Fruit fly (Drosophila melanogaster) whole organism, adult: ENCODE measurements around the gene H.

Experiments used
- CG12768 ChIP-seq: fragments of 200-800 bp; sonication (Bioruptor generic); optimal IDR thresholded peaks from 2 replicates; lab custom pipeline; 2017; ENCODE audit warnings: missing biosample characterization, missing genetic modification characterization, mild to moderate bottlenecking, moderate library complexity, missing genetic modification reagents
- CG14711 ChIP-seq: fragments of 200-800 bp; sonication (Bioruptor generic); optimal IDR thresholded peaks from 2 replicates; lab custom pipeline; 2018; ENCODE audit warnings: missing biosample characterization, mild to moderate bottlenecking, missing genetic modification characterization, moderate library complexity
- CG7101 ChIP-seq: fragments of 200-800 bp; sonication (Bioruptor generic); optimal IDR thresholded peaks from 2 replicates; lab custom pipeline; 2018; ENCODE audit warnings: missing biosample characterization, mild to moderate bottlenecking, missing genetic modification characterization, moderate library complexity
- Clk ChIP-seq: fragments of 200-800 bp; sonication (Bioruptor generic); optimal IDR thresholded peaks from 2 replicates; lab custom pipeline; 2017; ENCODE audit warnings: missing biosample characterization, missing genetic modification characterization
- Crg-1 ChIP-seq: fragments of 200-800 bp; sonication (Bioruptor generic); optimal IDR thresholded peaks from 2 replicates; lab custom pipeline; 2016; ENCODE audit warnings: missing biosample characterization, missing genetic modification characterization
- Hr96 ChIP-seq: fragments of 200-800 bp; sonication (Bioruptor generic); optimal IDR thresholded peaks from 2 replicates; lab custom pipeline; 2016; ENCODE audit warnings: missing biosample characterization, missing genetic modification characterization
- bab1 ChIP-seq: fragments of 200-800 bp; sonication (Bioruptor generic); optimal IDR thresholded peaks from 3 replicates; lab custom pipeline; 2019; ENCODE audit warnings: missing biosample characterization, mild to moderate bottlenecking, missing genetic modification characterization, moderate library complexity
- cic ChIP-seq: fragments of 200-800 bp; sonication (Bioruptor generic); optimal IDR thresholded peaks from 2 replicates; lab custom pipeline; 2017; ENCODE audit warnings: missing biosample characterization, mild to moderate bottlenecking, missing genetic modification characterization, moderate library complexity
- ovo ChIP-seq: fragments of 200-800 bp; sonication (Bioruptor generic); optimal IDR thresholded peaks from 2 replicates; lab custom pipeline; 2016; ENCODE audit warnings: missing biosample characterization, missing genetic modification characterization

DNA sequence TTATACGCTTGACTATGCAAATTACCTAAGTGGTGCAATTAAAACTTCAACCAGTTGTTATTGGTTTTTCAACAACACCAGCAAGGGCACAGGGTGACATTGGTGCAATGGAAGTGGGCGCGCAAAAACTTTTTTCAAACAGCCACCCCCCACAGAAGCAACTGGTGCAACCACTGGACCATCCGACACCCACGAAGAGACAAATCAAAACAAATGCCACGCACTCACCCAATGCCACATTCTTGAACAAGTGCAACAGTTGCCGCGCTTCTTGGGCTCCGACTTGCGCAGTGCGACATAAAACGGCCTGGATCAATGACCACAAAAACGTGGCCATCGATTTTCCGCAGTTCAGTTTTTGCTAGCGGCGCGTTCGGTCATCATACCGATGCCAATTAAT, 14.0 kb downstream of the H start:
- TF ChIP-seq CG12768 (no peak), ovo (no peak), cic (GFP tag; lab: Kevin White, UChicago) (no peak), Hr96 (no peak), bab1 (no peak), Clk (no peak), CG7101 (no peak), Crg-1 (no peak), CG14711 (tag; lab: Kevin White, UChicago) (no peak)
